Fruit fly (Drosophila melanogaster) whole organism, embryonic: ENCODE measurements around the gene Sfp79B.
A peak's percentile ranks its signal among the peaks of the same experiment; 100 is the strongest.

Experiments
- Aef1 ChIP-seq: fragments of 200-800 bp; sonication (Bioruptor generic); IDR thresholded peaks from 3 replicates; pipeline ENCODE4 v1.3.6; 2022; ENCODE audit warnings: missing biosample characterization, missing genetic modification characterization
- Atf-2 ChIP-seq: fragments of 200-800 bp; sonication (Bioruptor generic); optimal IDR thresholded peaks from 2 replicates; lab custom pipeline; 2016; ENCODE audit warnings: missing biosample characterization, missing genetic modification characterization
- CG10366 ChIP-seq: fragments of 200-800 bp; sonication (Bioruptor generic); IDR thresholded peaks from 2 replicates; pipeline ENCODE4 v1.3.6; 2022; ENCODE audit warnings: missing biosample characterization, missing genetic modification characterization
- CG11696 ChIP-seq: fragments of 200-800 bp; sonication (Bioruptor generic); IDR thresholded peaks from 2 replicates; pipeline ENCODE4 v1.3.6; 2022; ENCODE audit warnings: missing biosample characterization, missing genetic modification characterization
- CG13624 ChIP-seq: fragments of 200-800 bp; sonication (Bioruptor generic); optimal IDR thresholded peaks from 2 replicates; lab custom pipeline; 2016; ENCODE audit warnings: missing biosample characterization, missing genetic modification characterization
- CG14441 ChIP-seq: fragments of 200-800 bp; sonication (Bioruptor generic); IDR thresholded peaks from 2 replicates; pipeline ENCODE4 v1.3.6; 2022; ENCODE audit warnings: missing biosample characterization, missing genetic modification characterization
- CG15696 ChIP-seq: fragments of 200-800 bp; sonication (Bioruptor generic); optimal IDR thresholded peaks from 2 replicates; lab custom pipeline; 2019; ENCODE audit warnings: missing biosample characterization, mild to moderate bottlenecking, missing genetic modification characterization, moderate library complexity
- CG2120 ChIP-seq: fragments of 200-800 bp; sonication (Bioruptor generic); optimal IDR thresholded peaks from 3 replicates; lab custom pipeline; 2016; ENCODE audit warnings: missing biosample characterization, missing genetic modification characterization
- CG2202 ChIP-seq: fragments of 200-800 bp; sonication (Bioruptor generic); optimal IDR thresholded peaks from 2 replicates; lab custom pipeline; 2018; ENCODE audit warnings: missing biosample characterization, mild to moderate bottlenecking, missing genetic modification characterization
- CG2712 ChIP-seq: fragments of 200-800 bp; optimal IDR thresholded peaks from 3 replicates; lab custom pipeline; 2019; ENCODE audit warnings: missing biosample characterization, mild to moderate bottlenecking, missing genetic modification characterization, moderate library complexity
- CG3407 ChIP-seq: fragments of 200-800 bp; sonication (Bioruptor generic); optimal IDR thresholded peaks from 2 replicates; lab custom pipeline; 2018; ENCODE audit warnings: missing biosample characterization, mild to moderate bottlenecking, missing genetic modification characterization
- CG42726 ChIP-seq: fragments of 200-800 bp; sonication (Bioruptor generic); IDR thresholded peaks from 2 replicates; pipeline ENCODE4 v1.3.6; 2022; ENCODE audit warnings: missing biosample characterization, missing genetic modification characterization; ENCODE audit not compliant: partially characterized antibody
- CG4360 ChIP-seq: fragments of 200-800 bp; sonication (Bioruptor generic); IDR thresholded peaks from 2 replicates; pipeline ENCODE4 v1.3.6; 2022; ENCODE audit warnings: missing biosample characterization, missing genetic modification characterization
- CG5180 ChIP-seq: fragments of 200-800 bp; sonication (Bioruptor generic); optimal IDR thresholded peaks from 3 replicates; lab custom pipeline; 2017; ENCODE audit warnings: missing biosample characterization, missing genetic modification characterization, mild to moderate bottlenecking, moderate library complexity, missing genetic modification reagents
- CG5245 ChIP-seq: fragments of 200-800 bp; sonication (Bioruptor generic); optimal IDR thresholded peaks from 3 replicates; lab custom pipeline; 2016; ENCODE audit warnings: missing biosample characterization, missing genetic modification characterization
- CG6272 ChIP-seq: fragments of 200-800 bp; sonication (Bioruptor generic); IDR thresholded peaks from 2 replicates; pipeline ENCODE4 v1.3.6; 2022; ENCODE audit warnings: missing biosample characterization, missing genetic modification characterization
- CG7271 ChIP-seq: fragments of 200-800 bp; sonication (Bioruptor generic); optimal IDR thresholded peaks from 2 replicates; lab custom pipeline; 2018; ENCODE audit warnings: missing biosample characterization, mild to moderate bottlenecking, missing genetic modification characterization, moderate library complexity
- CG7372 ChIP-seq: fragments of 200-800 bp; sonication (Bioruptor generic); IDR thresholded peaks from 2 replicates; pipeline ENCODE4 v1.3.6; 2022; ENCODE audit warnings: missing biosample characterization, missing genetic modification characterization
- CG7786 ChIP-seq: fragments of 200-800 bp; sonication (Bioruptor generic); optimal IDR thresholded peaks from 2 replicates; lab custom pipeline; 2016; ENCODE audit warnings: missing biosample characterization, missing genetic modification characterization
- CG7839 ChIP-seq: fragments of 200-800 bp; sonication (Bioruptor generic); optimal IDR thresholded peaks from 3 replicates; lab custom pipeline; 2018; ENCODE audit warnings: missing biosample characterization, mild to moderate bottlenecking, missing genetic modification characterization, moderate library complexity
- CG9797 ChIP-seq: fragments of 200-800 bp; sonication (Bioruptor generic); optimal IDR thresholded peaks from 3 replicates; lab custom pipeline; 2018; ENCODE audit warnings: missing biosample characterization, mild to moderate bottlenecking, missing genetic modification characterization
- CG9817 ChIP-seq: fragments of 200-800 bp; sonication (Bioruptor generic); optimal IDR thresholded peaks from 2 replicates; lab custom pipeline; 2018; ENCODE audit warnings: missing biosample characterization, mild to moderate bottlenecking, missing genetic modification characterization, moderate library complexity
- CG9932 ChIP-seq: fragments of 200-800 bp; sonication (Bioruptor generic); IDR thresholded peaks from 2 replicates; pipeline ENCODE4 v1.3.6; 2022; ENCODE audit warnings: missing biosample characterization, missing genetic modification characterization
- Eip74EF ChIP-seq, 2 experiments: fragments of 200-800 bp in 1 of 2; fragments of >200 bp in 1 of 2; sonication (Bioruptor generic) in 1 of 2; optimal IDR thresholded peaks; 2 replicates each; lab custom pipeline; 2017 to 2019; ENCODE audit warnings: missing biosample characterization in 2 of 2, missing genetic modification characterization in 2 of 2, mild to moderate bottlenecking in 1 of 2, moderate library complexity in 1 of 2
- Fer1 ChIP-seq: fragments of 200-800 bp; sonication (Bioruptor generic); optimal IDR thresholded peaks from 2 replicates; lab custom pipeline; 2017; ENCODE audit warnings: missing biosample characterization, mild to moderate bottlenecking, missing genetic modification characterization
- HmgZ ChIP-seq: fragments of 200-800 bp; sonication (Bioruptor generic); optimal IDR thresholded peaks from 2 replicates; lab custom pipeline; 2018; ENCODE audit warnings: missing biosample characterization, mild to moderate bottlenecking, missing genetic modification characterization
- Hsf ChIP-seq: fragments of 200-800 bp; sonication (Bioruptor generic); optimal IDR thresholded peaks from 3 replicates; lab custom pipeline; 2016; ENCODE audit warnings: missing biosample characterization, missing genetic modification characterization
- Mes4 ChIP-seq: fragments of 200-800 bp; sonication (Bioruptor generic); optimal IDR thresholded peaks from 2 replicates; lab custom pipeline; 2016; ENCODE audit warnings: missing biosample characterization, missing genetic modification characterization
- NFAT ChIP-seq: fragments of 200-800 bp; sonication (Bioruptor generic); IDR thresholded peaks from 2 replicates; pipeline ENCODE4 v1.3.6; 2022; ENCODE audit warnings: missing biosample characterization, missing genetic modification characterization
- Nf-YB ChIP-seq: fragments of 200-800 bp; sonication (Bioruptor generic); optimal IDR thresholded peaks from 3 replicates; lab custom pipeline; 2019; ENCODE audit warnings: missing biosample characterization, mild to moderate bottlenecking, missing genetic modification characterization, moderate library complexity
- Spps ChIP-seq: fragments of 200-800 bp; sonication (Bioruptor generic); optimal IDR thresholded peaks from 2 replicates; lab custom pipeline; 2018; ENCODE audit warnings: missing biosample characterization, mild to moderate bottlenecking, missing genetic modification characterization
- Sry-δ ChIP-seq: fragments of 200-800 bp; sonication (Bioruptor generic); optimal IDR thresholded peaks from 2 replicates; lab custom pipeline; 2016; ENCODE audit warnings: missing biosample characterization, missing genetic modification characterization
- ab ChIP-seq: fragments of 200-800 bp; sonication (Bioruptor generic); optimal IDR thresholded peaks from 2 replicates; lab custom pipeline; 2016; ENCODE audit warnings: missing biosample characterization, missing genetic modification characterization
- aop ChIP-seq: fragments of 200-800 bp; sonication (Bioruptor generic); IDR thresholded peaks from 2 replicates; pipeline ENCODE4 v1.3.6; 2022; ENCODE audit warnings: missing biosample characterization, missing genetic modification characterization
- ato ChIP-seq: fragments of 200-800 bp; sonication (Bioruptor generic); IDR thresholded peaks from 2 replicates; pipeline ENCODE4 v1.3.6; 2022; ENCODE audit warnings: missing biosample characterization, missing genetic modification characterization; ENCODE audit not compliant: partially characterized antibody
- esg ChIP-seq: fragments of 200-800 bp; sonication (Bioruptor generic); conservative IDR thresholded peaks from 2 replicates; pipeline ENCODE4 v1.3.6; 2022; ENCODE audit warnings: missing biosample characterization, missing genetic modification characterization
- ewg ChIP-seq: fragments of 200-800 bp; sonication (Bioruptor generic); optimal IDR thresholded peaks from 3 replicates; lab custom pipeline; 2017; ENCODE audit warnings: mild to moderate bottlenecking, missing biosample characterization, missing genetic modification reagents, missing genetic modification characterization
- fu2 ChIP-seq: fragments of 200-800 bp; sonication (Bioruptor generic); optimal IDR thresholded peaks from 2 replicates; lab custom pipeline; 2016; ENCODE audit warnings: missing biosample characterization, missing genetic modification characterization
- gsb ChIP-seq: fragments of 200-800 bp; sonication (Bioruptor generic); IDR thresholded peaks from 2 replicates; pipeline ENCODE4 v1.3.6; 2022; ENCODE audit warnings: missing biosample characterization, missing genetic modification characterization
- ham ChIP-seq: fragments of 200-800 bp; sonication (Bioruptor generic); IDR thresholded peaks from 2 replicates; pipeline ENCODE4 v1.3.6; 2022; ENCODE audit warnings: missing biosample characterization, missing genetic modification characterization
- her ChIP-seq: fragments of 200-800 bp; sonication (Bioruptor generic); optimal IDR thresholded peaks from 2 replicates; lab custom pipeline; 2016; ENCODE audit warnings: missing biosample characterization, missing genetic modification characterization
- ind ChIP-seq: fragments of 200-800 bp; sonication (Bioruptor generic); optimal IDR thresholded peaks from 3 replicates; lab custom pipeline; 2016; ENCODE audit warnings: missing biosample characterization, missing genetic modification characterization
- lab ChIP-seq: fragments of 200-800 bp; sonication (Bioruptor generic); optimal IDR thresholded peaks from 3 replicates; lab custom pipeline; 2017; ENCODE audit warnings: missing biosample characterization, missing genetic modification characterization, mild to moderate bottlenecking, moderate library complexity, missing genetic modification reagents
- nerfin-2 ChIP-seq: fragments of 200-800 bp; sonication (Bioruptor generic); IDR thresholded peaks from 2 replicates; pipeline ENCODE4 v1.3.6; 2022; ENCODE audit warnings: missing biosample characterization, missing genetic modification characterization; ENCODE audit not compliant: partially characterized antibody
- peb ChIP-seq: fragments of 200-800 bp; sonication (Bioruptor generic); IDR thresholded peaks from 2 replicates; pipeline ENCODE4 v1.3.6; 2022; ENCODE audit warnings: missing biosample characterization, missing genetic modification characterization
- run ChIP-seq: fragments of 200-800 bp; sonication (Bioruptor generic); optimal IDR thresholded peaks from 3 replicates; lab custom pipeline; 2018; ENCODE audit warnings: missing biosample characterization, mild to moderate bottlenecking, missing genetic modification characterization
- toy ChIP-seq: fragments of 200-800 bp; sonication (Bioruptor generic); IDR thresholded peaks from 2 replicates; pipeline ENCODE4 v1.3.6; 2022; ENCODE audit warnings: missing biosample characterization, missing genetic modification characterization
- tup ChIP-seq: fragments of 200-800 bp; sonication (Bioruptor generic); optimal IDR thresholded peaks from 2 replicates; lab custom pipeline; 2016; ENCODE audit warnings: missing biosample characterization, mild to moderate bottlenecking, missing genetic modification characterization, moderate library complexity
- tx ChIP-seq: fragments of 200-800 bp; sonication (Bioruptor generic); optimal IDR thresholded peaks from 2 replicates; lab custom pipeline; 2016; ENCODE audit warnings: missing biosample characterization, missing genetic modification characterization

Gene Sfp79B

DNA sequence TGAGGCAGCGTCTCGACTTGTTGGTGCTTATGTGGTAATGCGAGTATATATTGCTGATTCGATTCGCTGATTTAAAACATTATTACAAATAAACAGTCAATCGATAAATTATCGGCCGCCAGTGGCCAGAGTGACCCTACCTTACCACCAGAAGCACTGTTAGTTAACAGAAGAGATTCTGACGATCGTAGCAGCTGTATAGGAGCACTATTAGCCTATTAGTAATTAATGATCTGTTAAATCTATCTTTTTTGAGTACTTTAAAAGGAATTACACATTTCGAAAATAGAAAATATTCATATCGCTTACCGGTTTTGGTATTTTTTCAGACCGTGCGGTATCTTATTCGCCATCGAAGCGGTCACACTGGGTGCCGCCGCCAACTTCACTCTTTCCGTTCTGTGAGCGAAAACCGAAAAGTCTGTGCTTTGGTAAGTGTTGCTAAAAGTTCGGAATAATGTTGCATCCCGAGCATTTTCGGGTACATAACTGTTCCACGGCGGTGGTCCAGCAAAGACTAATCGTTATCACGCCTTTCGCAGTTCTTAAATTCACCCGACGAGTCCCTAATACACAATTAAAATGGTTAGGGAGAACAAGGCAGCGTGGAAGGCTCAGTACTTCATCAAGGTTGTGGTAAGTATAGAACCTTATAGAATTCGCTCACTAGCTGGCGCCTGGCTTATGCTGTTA, 4.3 kb upstream of the Sfp79B start, which contains the start of the genes CG7130 and RpLP0 (continued):
- TF ChIP-seq NFAT (GFP tag; lab: Robert Waterston, UW), result peak; percentile 94
- peak; percentile 99 for TF ChIP-seq Mes4 (GFP tag; lab: Kevin White, UChicago)
- TF ChIP-seq fu2 (GFP tag; lab: Kevin White, UChicago), result peak; percentile 86
- TF ChIP-seq CG5245 (GFP tag; lab: Kevin White, UChicago), result peak; percentile 88
- TF ChIP-seq CG4360 (GFP tag; lab: Robert Waterston, UW), result peak; percentile 41; the same call in 1 of the 2 replicates
- TF ChIP-seq Spps (tag; lab: Kevin White, UChicago), result peak; percentile 85
- peak; percentile 80 for TF ChIP-seq Nf-YB (GFP tag; lab: Kevin White, UChicago)
- peak; percentile 96 for TF ChIP-seq CG7271 (tag; lab: Kevin White, UChicago)
- TF ChIP-seq CG11696 (GFP tag; lab: Robert Waterston, UW), result peak; percentile 70
- TF ChIP-seq CG14441 (GFP tag; lab: Robert Waterston, UW), result peak; percentile 78
- TF ChIP-seq run (tag; lab: Kevin White, UChicago), result peak; percentile 78
- TF ChIP-seq ab (GFP tag; lab: Kevin White, UChicago), result no peak
- TF ChIP-seq Fer1 (GFP tag; lab: Kevin White, UChicago), result peak; percentile 96
- TF ChIP-seq ham, result peak; percentile 62; the same call in 1 of the 2 replicates
- no peak for TF ChIP-seq nerfin-2 (GFP tag; lab: Robert Waterston, UW)
- peak; percentile 59 for TF ChIP-seq CG15696 (tag; lab: Kevin White, UChicago)
- peak; percentile 92 for TF ChIP-seq Hsf
- TF ChIP-seq CG3407 (GFP tag; lab: Kevin White, UChicago), result peak; percentile 94
- peak; percentile 82 for TF ChIP-seq Sry-δ
- TF ChIP-seq CG6272, result peak; percentile 61; the same call in 1 of the 2 replicates
- peak in 1 of 2 experiments; percentile 78 for TF ChIP-seq Eip74EF (GFP tag; optimal IDR thresholded peaks at IDR 0.05; lab: Kevin White, UChicago)
- TF ChIP-seq her (GFP tag; lab: Kevin White, UChicago), result peak; percentile 89
- peak; percentile 83 for TF ChIP-seq CG7786 (GFP tag; lab: Kevin White, UChicago)
- TF ChIP-seq CG5180 (GFP tag; lab: Kevin White, UChicago), result peak; percentile 77
- TF ChIP-seq aop, result no peak
- peak; percentile 87 for TF ChIP-seq CG2712 (tag; lab: Kevin White, UChicago)
- TF ChIP-seq gsb (GFP tag; lab: Robert Waterston, UW), result peak; percentile 83
- TF ChIP-seq peb (GFP tag; lab: Robert Waterston, UW), result peak; percentile 51; the same call in 1 of the 2 replicates
- peak; percentile 75 for TF ChIP-seq ind (GFP tag; lab: Kevin White, UChicago)
- TF ChIP-seq tup (GFP tag; lab: Kevin White, UChicago), result peak; percentile 71
- TF ChIP-seq ato (GFP tag; lab: Robert Waterston, UW), result no peak
- TF ChIP-seq CG9797 (GFP tag; lab: Kevin White, UChicago), result peak; percentile 98
- TF ChIP-seq CG2202 (tag; lab: Kevin White, UChicago), result peak; percentile 92
- peak; percentile 85 for TF ChIP-seq CG9817 (tag; lab: Kevin White, UChicago)
- TF ChIP-seq ewg (GFP tag; lab: Kevin White, UChicago), result peak; percentile 85
- peak; percentile 70; the same call in 2 of the 3 replicates for TF ChIP-seq Aef1 (GFP tag; lab: Robert Waterston, UW)
- TF ChIP-seq toy, result 0 out of 2 replicates have a peak, but pooled peaks have one; percentile 37
- TF ChIP-seq CG13624, result peak; percentile 95
- no peak; the same call in 1 of the 2 replicates for TF ChIP-seq CG42726 (GFP tag; lab: Robert Waterston, UW)
- peak; percentile 88 for TF ChIP-seq Atf-2
- peak; percentile 81 for TF ChIP-seq CG10366 (GFP tag; lab: Robert Waterston, UW)
- TF ChIP-seq esg (GFP tag; lab: Robert Waterston, UW), result peak; percentile 50
- peak; percentile 81 for TF ChIP-seq CG2120 (GFP tag; lab: Kevin White, UChicago)
- TF ChIP-seq CG9932 (GFP tag; lab: Robert Waterston, UW), result peak; percentile 75
- peak; percentile 80 for TF ChIP-seq tx
- TF ChIP-seq CG7839 (tag; lab: Kevin White, UChicago), result peak; percentile 86
- peak; percentile 97 for TF ChIP-seq lab (GFP tag; lab: Kevin White, UChicago)
- peak; percentile 79 for TF ChIP-seq CG7372 (GFP tag; lab: Robert Waterston, UW)
- peak; percentile 90 for TF ChIP-seq HmgZ (tag; lab: Kevin White, UChicago)
